Fruit fly (Drosophila melanogaster): ENCODE data around the gene Galt.

- no peak for TF ChIP-seq CTCF (optimal IDR thresholded peaks at IDR 0.05)
- TF ChIP-seq CG8478 (optimal IDR thresholded peaks at IDR 0.05), result no peak
These were observed 20.6 kb downstream of the Galt start for dm6 chr2L:6647103-6647711.

Measured in S2 (cell line).